Worm (Caenorhabditis elegans) whole organism, L4 larva: Measurements from ENCODE around the gene soc-1.

ENCODE experiments used
- nhr-10 ChIP-seq: fragments of 150-350 bp; optimal IDR thresholded peaks from 2 replicates; lab custom pipeline; 2014; ENCODE audit warnings: missing biosample characterization, missing genetic modification characterization
- ztf-11 ChIP-seq: fragments of 150-350 bp; optimal IDR thresholded peaks from 2 replicates; lab custom pipeline; 2014; ENCODE audit warnings: missing biosample characterization, missing genetic modification characterization

DNA sequence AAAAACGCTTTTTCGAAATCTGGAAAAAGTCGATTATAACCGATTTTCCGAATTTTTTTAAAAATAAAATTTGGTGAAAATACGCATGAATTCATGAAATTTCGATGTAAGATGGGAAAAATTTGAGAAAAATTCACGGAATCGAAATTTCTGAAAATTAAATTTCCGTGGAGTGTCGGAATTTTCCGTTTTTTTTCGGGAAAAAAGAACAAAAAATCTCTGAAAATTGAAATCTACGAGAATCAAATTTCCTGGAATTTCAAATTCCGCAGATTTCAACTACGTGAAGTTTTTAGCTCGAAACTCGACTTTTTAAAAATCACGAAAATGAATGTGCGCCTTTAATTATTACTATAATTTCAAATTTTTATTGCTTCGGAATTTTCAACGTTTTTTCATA, 16.4 kb upstream of the soc-1 start:
- TF ChIP-seq nhr-10 (tag; lab: Kevin White, UChicago), result no peak
- no peak for TF ChIP-seq ztf-11
